Worm (Caenorhabditis elegans) whole organism, mixed stage, embryonic: ENCODE measurements around the gene mod-1.

Experiments
- M03D4.4 ChIP-seq: sonication (generic microtip); optimal IDR thresholded peaks from 2 replicates; lab custom pipeline; 2017; ENCODE audit warnings: mild to moderate bottlenecking, missing genetic modification characterization, missing compliant biosample characterization
- bed-3 ChIP-seq: fragments of 200-800 bp; sonication (Bioruptor generic); optimal IDR thresholded peaks from 3 replicates; lab custom pipeline; 2018; ENCODE audit warnings: mild to moderate bottlenecking, missing genetic modification characterization, moderate library complexity, missing compliant biosample characterization
- blmp-1 ChIP-seq: fragments of 150-350 bp; optimal IDR thresholded peaks from 2 replicates; lab custom pipeline; 2014; ENCODE audit warnings: missing biosample characterization, missing genetic modification characterization
- ces-1 ChIP-seq: fragments of 150-350 bp; optimal IDR thresholded peaks from 2 replicates; lab custom pipeline; 2014; ENCODE audit warnings: missing biosample characterization, missing genetic modification reagents, missing genetic modification characterization
- cnd-1 ChIP-seq: fragments of 200-800 bp; sonication (Bioruptor generic); optimal IDR thresholded peaks from 2 replicates; lab custom pipeline; 2018; ENCODE audit warnings: mild to moderate bottlenecking, missing genetic modification characterization, missing compliant biosample characterization
- drap-1 ChIP-seq: fragments of 200-800 bp; sonication (Bioruptor generic); optimal IDR thresholded peaks from 3 replicates; lab custom pipeline; 2018; ENCODE audit warnings: mild to moderate bottlenecking, missing genetic modification characterization, missing compliant biosample characterization
- elt-1 ChIP-seq: sonication (generic microtip); optimal IDR thresholded peaks from 2 replicates; lab custom pipeline; 2017; ENCODE audit warnings: missing genetic modification characterization, mild to moderate bottlenecking, missing compliant biosample characterization, antibody characterized with exemption, moderate library complexity, borderline replicate concordance; ENCODE audit not compliant: insufficient read depth
- flh-1 ChIP-seq: fragments of 200-800 bp; sonication (Bioruptor generic); optimal IDR thresholded peaks from 2 replicates; lab custom pipeline; 2018; ENCODE audit warnings: mild to moderate bottlenecking, missing genetic modification characterization, moderate library complexity, missing compliant biosample characterization
- ham-2 ChIP-seq: fragments of 200-800 bp; sonication (Bioruptor generic); optimal IDR thresholded peaks from 2 replicates; lab custom pipeline; 2018; ENCODE audit warnings: mild to moderate bottlenecking, missing genetic modification characterization, missing compliant biosample characterization
- hlh-1 ChIP-seq: fragments of 150-350 bp; optimal IDR thresholded peaks from 2 replicates; lab custom pipeline; 2014; ENCODE audit warnings: missing biosample characterization, missing genetic modification reagents, missing genetic modification characterization
- lin-13 ChIP-seq: fragments of 150-350 bp; optimal IDR thresholded peaks from 2 replicates; lab custom pipeline; 2014; ENCODE audit warnings: missing biosample characterization, missing genetic modification characterization
- lin-32 ChIP-seq: fragments of 200-800 bp; sonication (Bioruptor generic); optimal IDR thresholded peaks from 2 replicates; lab custom pipeline; 2018; ENCODE audit warnings: mild to moderate bottlenecking, missing genetic modification characterization, missing compliant biosample characterization
- lsy-2 ChIP-seq: fragments of 150-350 bp; optimal IDR thresholded peaks from 2 replicates; lab custom pipeline; 2014; ENCODE audit warnings: missing biosample characterization, missing genetic modification characterization
- mab-5 ChIP-seq: fragments of 150-350 bp; optimal IDR thresholded peaks from 2 replicates; lab custom pipeline; 2014; ENCODE audit warnings: missing biosample characterization, missing genetic modification characterization
- mep-1 ChIP-seq: fragments of 150-350 bp; optimal IDR thresholded peaks from 2 replicates; lab custom pipeline; 2017; ENCODE audit warnings: missing biosample characterization, missing genetic modification reagents, missing genetic modification characterization, inconsistent platforms
- nhr-12 ChIP-seq: fragments of 150-350 bp; optimal IDR thresholded peaks from 2 replicates; lab custom pipeline; 2014; ENCODE audit warnings: missing biosample characterization, missing genetic modification characterization
- nhr-2 ChIP-seq: fragments of 150-350 bp; optimal IDR thresholded peaks from 2 replicates; lab custom pipeline; 2014; ENCODE audit warnings: missing biosample characterization, missing genetic modification characterization
- nhr-76 ChIP-seq: sonication (generic microtip); optimal IDR thresholded peaks from 2 replicates; lab custom pipeline; 2017; ENCODE audit warnings: missing biosample characterization, missing genetic modification characterization
- pha-4 ChIP-seq: fragments of 150-350 bp; optimal IDR thresholded peaks from 2 replicates; lab custom pipeline; 2018; ENCODE audit warnings: missing biosample characterization, missing genetic modification reagents, missing genetic modification characterization
- sem-2 ChIP-seq: fragments of 200-800 bp; sonication (Bioruptor generic); optimal IDR thresholded peaks from 2 replicates; lab custom pipeline; 2018; ENCODE audit warnings: mild to moderate bottlenecking, missing genetic modification characterization, missing compliant biosample characterization
- snpc-4 ChIP-seq: fragments of 150-350 bp; optimal IDR thresholded peaks from 2 replicates; lab custom pipeline; 2014; ENCODE audit warnings: missing biosample characterization, missing genetic modification characterization
- sptf-1 ChIP-seq: sonication (generic microtip); optimal IDR thresholded peaks from 2 replicates; lab custom pipeline; 2017; ENCODE audit warnings: mild to moderate bottlenecking, missing genetic modification characterization, moderate library complexity, missing compliant biosample characterization
- tbx-8 ChIP-seq: fragments of 200-800 bp; sonication (Bioruptor generic); optimal IDR thresholded peaks from 2 replicates; lab custom pipeline; 2018; ENCODE audit warnings: mild to moderate bottlenecking, missing genetic modification characterization, moderate library complexity, missing compliant biosample characterization
- unc-120 ChIP-seq: sonication (generic microtip); optimal IDR thresholded peaks from 2 replicates; lab custom pipeline; 2017; ENCODE audit warnings: missing genetic modification characterization, missing compliant biosample characterization; ENCODE audit not compliant: poor library complexity, severe bottlenecking
- unc-39 ChIP-seq: fragments of 150-350 bp; optimal IDR thresholded peaks from 2 replicates; lab custom pipeline; 2014; ENCODE audit warnings: missing biosample characterization, missing genetic modification characterization
- unc-62 ChIP-seq: fragments of 150-350 bp; optimal IDR thresholded peaks from 2 replicates; lab custom pipeline; 2014; ENCODE audit warnings: missing biosample characterization, missing genetic modification reagents, missing genetic modification characterization
- zip-8 ChIP-seq: fragments of 150-350 bp; optimal IDR thresholded peaks from 2 replicates; lab custom pipeline; 2014; ENCODE audit warnings: missing biosample characterization, missing genetic modification characterization
- ztf-11 ChIP-seq: fragments of 150-350 bp; optimal IDR thresholded peaks from 2 replicates; lab custom pipeline; 2014; ENCODE audit warnings: missing biosample characterization, missing genetic modification characterization

The mod-1 gene

ce11 chrV:8948365-8948764 is 34.5 kb upstream of the mod-1 start:
- TF ChIP-seq flh-1 (no peak), unc-62 (GFP tag; lab: Kevin White, UChicago) (no peak), unc-120 (tag; lab: Kevin White, UChicago) (no peak), elt-1 (tag; lab: Kevin White, UChicago) (no peak), hlh-1 (tag; lab: Kevin White, UChicago) (no peak), lsy-2 (no peak), nhr-76 (tag; lab: Kevin White, UChicago) (no peak)
- TF ChIP-seq, all 35 proteins: peak for 0

- TF ChIP-seq tbx-8 (no peak), pha-4 (tag; lab: Kevin White, UChicago) (no peak), sptf-1 (tag; lab: Kevin White, UChicago) (no peak), blmp-1 (tag; lab: Kevin White, UChicago) (no peak), cnd-1 (tag; lab: Kevin White, UChicago) (no peak), ztf-11 (tag; lab: Kevin White, UChicago) (no peak), unc-39 (tag; lab: Kevin White, UChicago) (no peak), nhr-12 (tag; lab: Kevin White, UChicago) (no peak), mab-5 (no peak), unc-62 (GFP tag; lab: Kevin White, UChicago) (no peak), drap-1 (GFP tag; lab: Kevin White, UChicago) (no peak), mep-1 (tag; lab: Kevin White, UChicago) (no peak), M03D4.4 (tag; lab: Kevin White, UChicago) (no peak), nhr-76 (tag; lab: Kevin White, UChicago) (no peak), lin-32 (GFP tag; lab: Kevin White, UChicago) (no peak)
- TF ChIP-seq, all 35 proteins: peak for 0
Observed at ce11 chrV:8947499-8947898, 33.7 kb upstream of the mod-1 start, which contains the start of gene gck-1. Gene gck-1 (plus strand): TSS chrV:8947799.

- TF ChIP-seq sptf-1 (tag; lab: Kevin White, UChicago): no peak
- no peak for TF ChIP-seq sem-2
- TF ChIP-seq M03D4.4 (tag; lab: Kevin White, UChicago): no peak
- no peak for TF ChIP-seq lin-32 (GFP tag; lab: Kevin White, UChicago)
- TF ChIP-seq unc-39 (tag; lab: Kevin White, UChicago): no peak
- TF ChIP-seq zip-8 (tag; lab: Kevin White, UChicago): peak; percentile 6
- TF ChIP-seq bed-3: no peak
- no peak for TF ChIP-seq ham-2 (GFP tag; lab: Kevin White, UChicago)
- no peak for TF ChIP-seq nhr-76 (tag; lab: Kevin White, UChicago)
Observed at ce11 chrV:8946142-8946541, 32.3 kb upstream of the mod-1 start.

- TF ChIP-seq mab-5: no peak
Observed at ce11 chrV:8944481-8944880, 30.6 kb upstream of the mod-1 start.

- TF ChIP-seq lsy-2: no peak
- no peak for TF ChIP-seq cnd-1 (tag; lab: Kevin White, UChicago)
- no peak for TF ChIP-seq lin-13 (tag; lab: Kevin White, UChicago)
- TF ChIP-seq pha-4 (tag; lab: Kevin White, UChicago): no peak
- TF ChIP-seq sptf-1 (tag; lab: Kevin White, UChicago): no peak
- no peak for TF ChIP-seq sem-2
Observed at ce11 chrV:8943963-8944362, 30.1 kb upstream of the mod-1 start, which contains the start of gene T19A5.3. Gene T19A5.3 (minus strand): TSS chrV:8944063.

ce11 chrV:8942437-8942978 is 28.7 kb upstream of the mod-1 start:
- TF ChIP-seq cnd-1 (tag; lab: Kevin White, UChicago) (no peak), mab-5 (no peak), blmp-1 (tag; lab: Kevin White, UChicago) (peak; percentile 75), nhr-2 (tag; lab: Kevin White, UChicago) (no peak), ztf-11 (tag; lab: Kevin White, UChicago) (no peak), nhr-76 (tag; lab: Kevin White, UChicago) (no peak), tbx-8 (no peak), ham-2 (GFP tag; lab: Kevin White, UChicago) (peak; percentile 11), ces-1 (GFP tag; lab: Kevin White, UChicago) (no peak), M03D4.4 (tag; lab: Kevin White, UChicago) (no peak), lin-13 (tag; lab: Kevin White, UChicago) (no peak), zip-8 (tag; lab: Kevin White, UChicago) (peak; percentile 55), unc-120 (tag; lab: Kevin White, UChicago) (no peak), sem-2 (no peak), snpc-4 (tag; lab: Kevin White, UChicago) (no peak)
